Worm (Caenorhabditis elegans) whole organism, early embryonic: ENCODE data around the gene pals-38.

Experiments used
- ets-7 ChIP-seq: sonication (generic microtip); optimal IDR thresholded peaks from 2 replicates; lab custom pipeline; 2016; ENCODE audit warnings: missing genotype, missing genetic modification characterization, missing compliant biosample characterization
- flt-1 ChIP-seq: fragments of 200-800 bp; sonication (Bioruptor generic); IDR thresholded peaks from 2 replicates; pipeline ENCODE4 v1.3.6; 2022; ENCODE audit warnings: missing genetic modification characterization, missing compliant biosample characterization
- sea-1 ChIP-seq: fragments of 200-800 bp; sonication (Bioruptor generic); conservative IDR thresholded peaks from 2 replicates; pipeline ENCODE4 v1.3.6; 2022; ENCODE audit warnings: missing genetic modification characterization, missing compliant biosample characterization
- tbx-11 ChIP-seq: fragments of 200-800 bp; sonication (Bioruptor generic); IDR thresholded peaks from 2 replicates; pipeline ENCODE4 v1.3.6; 2022; ENCODE audit warnings: missing genetic modification characterization, missing compliant biosample characterization

- TF ChIP-seq sea-1 (GFP tag; lab: Robert Waterston, UW), result no peak
- no peak for TF ChIP-seq tbx-11
- TF ChIP-seq flt-1 (GFP tag; lab: Robert Waterston, UW), result no peak
- TF ChIP-seq ets-7, result no peak
These were observed 36.3 kb downstream of the pals-38 start, which contains the start of gene hrg-2 for ce11 chrV:12410416-12411001.
